Worm (Caenorhabditis elegans): ENCODE measurements around the gene C52E2.4.

The C52E2.4 gene

DNA sequence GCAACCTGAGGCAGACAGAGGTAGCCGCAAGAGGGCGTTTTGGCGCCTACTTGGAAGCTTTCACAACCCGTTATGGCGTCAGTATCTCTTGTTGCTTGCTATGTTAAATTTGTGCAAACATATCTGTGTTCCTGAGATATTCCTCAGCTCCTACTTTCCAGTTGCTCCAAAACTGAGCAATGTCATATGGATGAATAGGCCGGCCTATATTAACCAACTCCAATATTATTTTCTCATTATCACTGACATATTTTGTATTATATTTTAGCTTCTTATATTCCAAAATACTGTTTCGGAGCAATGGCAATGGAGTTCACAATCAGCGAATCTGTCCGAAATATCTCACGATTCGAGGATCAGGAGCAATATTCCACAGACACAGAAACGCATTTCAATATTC is 32.7 kb downstream of the C52E2.4 start, which contains the start of gene math-13 (continued):
- TF ChIP-seq xbp-1 (tag; optimal IDR thresholded peaks at IDR 0.05) = no peak
- TF ChIP-seq hpl-2 (GFP tag; optimal IDR thresholded peaks at IDR 0.05) = no peak
- no peak for TF ChIP-seq nhr-76 (tag; optimal IDR thresholded peaks at IDR 0.05)
- TF ChIP-seq nhr-19 (GFP tag; conservative IDR thresholded peaks at IDR 0.05) = no peak

DNA sequence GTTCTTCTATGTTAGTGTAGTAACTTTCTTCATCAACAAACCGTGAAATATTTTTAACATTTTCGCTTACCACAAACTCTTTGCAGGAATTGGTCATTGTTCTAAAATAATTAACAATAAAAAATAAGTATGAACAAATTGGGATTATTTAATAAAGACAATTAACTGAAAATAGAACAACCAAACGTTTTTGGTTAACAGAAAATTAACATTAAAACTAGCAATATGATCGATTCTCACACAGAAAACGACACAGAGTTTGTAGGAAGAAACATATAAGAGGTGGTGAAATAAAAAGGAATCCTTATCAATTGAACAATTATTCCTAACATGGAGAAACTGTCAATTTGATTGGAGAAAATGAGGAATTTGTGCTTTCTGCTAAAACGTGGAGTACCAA is 35.7 kb downstream of the C52E2.4 start, which contains the start of gene math-16:
Gene math-16, minus strand, starts transcription at position 101 of the 400 bp plus-strand sequence.
- TF ChIP-seq sptf-1 (tag; optimal IDR thresholded peaks at IDR 0.05) (no peak), alr-1 (tag; optimal IDR thresholded peaks at IDR 0.05; ENCODE audit: borderline replicate concordance) (no peak), lin-15B (tag; optimal IDR thresholded peaks at IDR 0.05) (no peak), nhr-47 (tag; optimal IDR thresholded peaks at IDR 0.05) (no peak)

DNA sequence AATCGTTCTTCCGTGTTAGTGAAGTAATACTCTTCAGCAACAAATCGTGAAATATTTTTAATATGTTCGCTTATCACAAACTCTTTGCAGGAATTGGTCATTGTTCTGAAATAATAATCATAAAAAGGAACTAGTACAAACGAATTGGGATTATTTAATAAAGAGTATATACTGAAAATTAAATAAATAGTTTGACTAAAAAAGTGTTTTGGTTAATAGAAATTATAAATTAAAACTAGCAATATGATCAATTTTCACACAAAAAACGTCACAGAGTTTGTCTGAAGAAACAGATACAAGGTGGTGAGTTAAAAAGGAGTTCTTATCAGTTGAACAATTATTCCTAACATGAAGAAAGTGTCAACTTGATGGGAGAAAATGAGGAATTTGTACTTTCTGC is 39.8 kb downstream of the C52E2.4 start, which contains the start of gene math-5:
Gene math-5, minus strand, starts transcription at position 101 of the 400 bp plus-strand sequence.
- TF ChIP-seq unc-130 (tag; optimal IDR thresholded peaks at IDR 0.05) = no peak

DNA sequence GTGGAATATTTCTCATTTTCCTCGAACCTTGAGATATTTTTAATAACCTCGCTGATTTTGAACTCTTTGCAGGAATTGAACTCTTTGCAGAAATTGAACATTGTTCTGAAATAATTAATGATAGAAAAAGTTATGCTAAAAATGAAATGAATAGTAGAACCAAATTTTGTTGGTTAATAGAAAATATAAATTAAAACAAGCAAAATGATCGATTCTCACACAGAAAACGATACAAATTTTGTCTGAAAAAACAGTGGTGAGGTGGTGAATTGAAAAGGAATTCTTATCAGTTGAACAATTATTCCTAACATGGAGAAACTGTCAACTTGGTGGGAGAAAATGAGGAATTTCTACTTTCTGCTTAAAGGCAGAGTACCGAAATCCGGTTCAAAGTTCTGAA is 41.7 kb downstream of the C52E2.4 start, which contains the start of gene math-6:
Gene math-6, minus strand, starts transcription at position 101 of the 400 bp plus-strand sequence.
- TF ChIP-seq nhr-90 (tag; optimal IDR thresholded peaks at IDR 0.05; ENCODE audit: poor library complexity) (no peak), nhr-47 (tag; optimal IDR thresholded peaks at IDR 0.05) (no peak), efl-3 (GFP tag; optimal IDR thresholded peaks at IDR 0.05) (no peak), sox-4 (tag; optimal IDR thresholded peaks at IDR 0.05) (no peak), lin-39 (tag; optimal IDR thresholded peaks at IDR 0.05) (no peak), nhr-20 (tag; optimal IDR thresholded peaks at IDR 0.05) (no peak), C34B4.2 (tag; optimal IDR thresholded peaks at IDR 0.05) (no peak), elt-2 (tag; optimal IDR thresholded peaks at IDR 0.05) (no peak), snpc-4 (tag; optimal IDR thresholded peaks at IDR 0.05) (no peak), lin-15B (tag; optimal IDR thresholded peaks at IDR 0.05) (no peak), fkh-4 (tag; optimal IDR thresholded peaks at IDR 0.05; ENCODE audit: borderline replicate concordance) (no peak), tbx-2 (tag; optimal IDR thresholded peaks at IDR 0.05) (no peak), hpl-2 (GFP tag; optimal IDR thresholded peaks at IDR 0.05) (no peak), hlh-17 (GFP tag; optimal IDR thresholded peaks at IDR 0.05; ENCODE audit: borderline replicate concordance) (no peak), Y116A8C.19 (tag; optimal IDR thresholded peaks at IDR 0.05; ENCODE audit: borderline replicate concordance) (no peak), lsy-2 (tag; optimal IDR thresholded peaks at IDR 0.05) (no peak)

DNA sequence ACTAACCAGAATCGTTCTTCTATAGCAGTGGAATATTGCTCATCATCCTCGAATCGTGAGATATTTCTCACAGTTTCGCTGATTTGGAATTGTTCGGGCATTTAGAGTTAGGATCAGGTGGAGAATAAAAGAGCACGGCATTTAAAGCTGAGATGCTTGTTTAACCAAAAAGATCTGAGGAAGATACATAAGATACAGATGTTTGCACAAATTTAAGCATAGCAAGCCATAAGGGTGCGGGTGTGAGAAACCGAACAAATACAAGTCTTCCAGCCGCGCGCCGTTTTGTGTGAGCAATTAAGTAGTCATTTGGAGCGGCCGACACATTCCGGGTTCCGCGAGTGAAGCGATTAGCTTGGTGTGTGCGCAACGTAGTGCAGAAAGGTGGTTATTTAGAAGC is 43.4 kb downstream of the C52E2.4 start, which contains the start of gene math-7:
Gene math-7, minus strand, starts transcription at position 101 of the 400 bp plus-strand sequence.
- TF ChIP-seq tbx-2 (tag; optimal IDR thresholded peaks at IDR 0.05) = no peak
- no peak for TF ChIP-seq lir-3 (tag; optimal IDR thresholded peaks at IDR 0.05; ENCODE audit: poor library complexity)
- TF ChIP-seq efl-1 (optimal IDR thresholded peaks at IDR 0.05) = no peak
- TF ChIP-seq efl-1 (GFP tag; optimal IDR thresholded peaks at IDR 0.05 in 1 of 2) = no peak
- no peak for TF ChIP-seq skn-1 (tag; optimal IDR thresholded peaks at IDR 0.05)
- TF ChIP-seq sup-37 (GFP tag; optimal IDR thresholded peaks at IDR 0.05) = no peak

DNA sequence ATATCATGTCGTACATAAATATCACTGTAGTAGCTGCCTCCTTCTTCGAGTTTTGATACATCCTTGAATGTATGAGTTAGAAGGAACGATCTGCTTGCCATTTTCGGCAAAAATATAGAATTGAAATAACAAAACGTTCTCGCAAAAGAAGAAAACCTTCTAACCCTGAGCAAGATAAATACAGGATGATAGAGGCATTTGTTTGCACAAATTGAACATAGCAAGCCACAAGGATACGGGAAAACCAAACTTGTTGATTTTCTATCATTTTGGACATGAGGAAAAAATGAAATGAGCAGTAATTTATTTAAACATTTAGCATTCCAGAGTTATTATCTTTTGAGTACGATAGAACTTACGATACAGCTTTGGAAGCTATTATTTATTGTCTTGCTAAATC is 46.1 kb downstream of the C52E2.4 start, which contains the start of gene math-8:
Gene math-8, minus strand, starts transcription at position 101 of the 400 bp plus-strand sequence.
- TF ChIP-seq sox-4 (tag; optimal IDR thresholded peaks at IDR 0.05) (no peak), vab-15 (tag; optimal IDR thresholded peaks at IDR 0.05) (no peak), lsy-2 (tag; optimal IDR thresholded peaks at IDR 0.05) (no peak), sup-37 (GFP tag; optimal IDR thresholded peaks at IDR 0.05) (no peak), ceh-63 (GFP tag; optimal IDR thresholded peaks at IDR 0.05) (no peak), tlp-1 (tag; optimal IDR thresholded peaks at IDR 0.05) (no peak), nhr-85 (tag) (no peak), elt-2 (tag; optimal IDR thresholded peaks at IDR 0.05) (no peak), nhr-237 (tag; optimal IDR thresholded peaks at IDR 0.05) (no peak), aly-2 (tag; optimal IDR thresholded peaks at IDR 0.05) (no peak), nhr-77 (tag; optimal IDR thresholded peaks at IDR 0.05) (no peak), alr-1 (tag; optimal IDR thresholded peaks at IDR 0.05; ENCODE audit: borderline replicate concordance) (no peak), fkh-10 (GFP tag; optimal IDR thresholded peaks at IDR 0.05) (no peak), hlh-4 (tag; optimal IDR thresholded peaks at IDR 0.05) (no peak), C04F5.9 (tag; optimal IDR thresholded peaks at IDR 0.05) (no peak)

All from whole organism, L1 larva.